Fruit fly (Drosophila melanogaster) whole organism, pupa: Measurements from ENCODE around the gene be.

ENCODE experiments used
- CG10348 ChIP-seq: fragments of 200-800 bp; sonication (Bioruptor generic); IDR thresholded peaks from 2 replicates; pipeline ENCODE4 v1.3.6; 2022; ENCODE audit warnings: missing biosample characterization, missing genetic modification characterization
- CG12605 ChIP-seq: fragments of 200-800 bp; sonication (Bioruptor generic); IDR thresholded peaks from 2 replicates; pipeline ENCODE4 v1.3.6; 2022; ENCODE audit warnings: missing biosample characterization, missing genetic modification characterization
- CG13204 ChIP-seq: fragments of 200-800 bp; sonication (Bioruptor generic); optimal IDR thresholded peaks from 2 replicates; lab custom pipeline; 2018; ENCODE audit warnings: missing biosample characterization, mild to moderate bottlenecking, missing genetic modification characterization, moderate library complexity
- CG14655 ChIP-seq: fragments of 200-800 bp; sonication (Bioruptor generic); optimal IDR thresholded peaks from 3 replicates; lab custom pipeline; 2017; ENCODE audit warnings: mild to moderate bottlenecking, missing biosample characterization, missing genetic modification reagents, missing genetic modification characterization
- CG15710 ChIP-seq: fragments of 200-800 bp; sonication (Bioruptor generic); optimal IDR thresholded peaks from 2 replicates; lab custom pipeline; 2018; ENCODE audit warnings: missing biosample characterization, mild to moderate bottlenecking, missing genetic modification characterization, moderate library complexity
- CG17806 ChIP-seq: fragments of 200-800 bp; sonication (Bioruptor generic); optimal IDR thresholded peaks from 2 replicates; lab custom pipeline; 2018; ENCODE audit warnings: missing biosample characterization, mild to moderate bottlenecking, missing genetic modification characterization, moderate library complexity
- CG32121 ChIP-seq: fragments of 200-800 bp; sonication (Bioruptor generic); IDR thresholded peaks from 2 replicates; pipeline ENCODE4 v1.3.6; 2022; ENCODE audit warnings: missing biosample characterization, missing genetic modification characterization
- CG34367 ChIP-seq: fragments of 200-800 bp; sonication (Bioruptor generic); optimal IDR thresholded peaks from 2 replicates; lab custom pipeline; 2018; ENCODE audit warnings: missing biosample characterization, mild to moderate bottlenecking, missing genetic modification characterization
- CG4496 ChIP-seq: fragments of 200-800 bp; sonication (Bioruptor generic); IDR thresholded peaks from 3 replicates; pipeline ENCODE4 v1.3.6; 2022; ENCODE audit warnings: missing biosample characterization, missing genetic modification characterization
- CG8159 ChIP-seq: fragments of 200-800 bp; sonication (Bioruptor generic); optimal IDR thresholded peaks from 3 replicates; lab custom pipeline; 2018; ENCODE audit warnings: missing biosample characterization, mild to moderate bottlenecking, missing genetic modification characterization, moderate library complexity
- CG8301 ChIP-seq: fragments of 200-800 bp; sonication (Bioruptor generic); optimal IDR thresholded peaks from 2 replicates; lab custom pipeline; 2018; ENCODE audit warnings: missing biosample characterization, mild to moderate bottlenecking, missing genetic modification characterization
- CG9948 ChIP-seq: fragments of 200-800 bp; sonication (Bioruptor generic); optimal IDR thresholded peaks from 2 replicates; lab custom pipeline; 2018; ENCODE audit warnings: missing biosample characterization, mild to moderate bottlenecking, missing genetic modification characterization, moderate library complexity
- D1 ChIP-seq: fragments of 200-800 bp; sonication (Bioruptor generic); optimal IDR thresholded peaks from 2 replicates; lab custom pipeline; 2018; ENCODE audit warnings: missing biosample characterization, mild to moderate bottlenecking, missing genetic modification characterization, moderate library complexity
- EcR ChIP-seq: fragments of 200-800 bp; sonication (Bioruptor generic); optimal IDR thresholded peaks from 3 replicates; lab custom pipeline; 2019; ENCODE audit warnings: missing biosample characterization, missing genetic modification characterization, mild to moderate bottlenecking, moderate library complexity, missing genetic modification reagents
- Ets98B ChIP-seq: fragments of 200-800 bp; sonication (Bioruptor generic); IDR thresholded peaks from 2 replicates; pipeline ENCODE4 v1.3.6; 2022; ENCODE audit warnings: missing biosample characterization, missing genetic modification characterization
- Pif1A ChIP-seq: fragments of 200-800 bp; sonication (Bioruptor generic); optimal IDR thresholded peaks from 3 replicates; lab custom pipeline; 2016; ENCODE audit warnings: missing biosample characterization, missing genetic modification characterization
- Pif1B ChIP-seq: fragments of 200-800 bp; sonication (Bioruptor generic); optimal IDR thresholded peaks from 3 replicates; lab custom pipeline; 2016; ENCODE audit warnings: missing biosample characterization, missing genetic modification characterization
- Snoo ChIP-seq: fragments of 200-800 bp; sonication (Bioruptor generic); optimal IDR thresholded peaks from 3 replicates; lab custom pipeline; 2017; ENCODE audit warnings: missing biosample characterization, mild to moderate bottlenecking, missing genetic modification characterization, inconsistent platforms
- fd96Ca ChIP-seq: fragments of 200-800 bp; sonication (Bioruptor generic); IDR thresholded peaks from 3 replicates; pipeline ENCODE4 v1.3.6; 2022; ENCODE audit warnings: missing biosample characterization, missing genetic modification characterization
- gl ChIP-seq: fragments of 200-800 bp; sonication (Bioruptor generic); optimal IDR thresholded peaks from 2 replicates; lab custom pipeline; 2018; ENCODE audit warnings: missing biosample characterization, mild to moderate bottlenecking, missing genetic modification characterization
- rn ChIP-seq: fragments of 200-800 bp; sonication (Bioruptor generic); IDR thresholded peaks from 2 replicates; pipeline ENCODE4 v1.3.6; 2022; ENCODE audit warnings: missing biosample characterization, missing genetic modification characterization

The be gene

DNA sequence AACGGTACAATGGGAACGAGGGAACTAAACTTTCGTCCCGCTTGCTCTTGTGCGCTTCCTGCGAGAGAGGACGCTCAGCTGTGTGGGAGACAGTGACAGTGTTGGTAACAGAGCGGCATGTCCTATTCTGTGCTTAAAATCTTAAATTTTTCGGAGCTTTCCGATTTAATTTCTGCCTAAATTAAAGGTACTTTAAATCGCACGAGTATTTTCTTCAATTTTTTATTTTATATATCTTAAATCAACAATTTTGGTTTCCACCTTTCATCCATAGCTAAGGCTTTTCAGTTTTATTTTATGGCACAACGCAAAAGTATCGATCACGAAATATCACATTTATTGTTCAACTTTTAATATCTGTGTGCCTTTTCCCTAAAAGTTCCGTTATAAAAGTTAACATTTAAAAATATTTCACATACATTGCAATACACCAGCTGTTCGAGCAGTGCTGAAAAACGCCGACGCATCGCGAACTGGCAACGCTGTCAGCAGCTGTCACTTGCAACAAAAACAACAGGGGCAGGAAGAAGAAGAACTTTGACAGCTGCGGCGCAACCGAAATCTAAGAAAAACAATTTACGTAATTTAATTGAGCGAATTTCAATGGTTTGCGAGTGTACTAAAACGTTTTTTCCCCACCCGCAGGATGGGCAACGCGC is 39.3 kb downstream of the be start, which contains the start of the genes hiw and ND-B18:
Gene hiw, minus strand, starts transcription at position 26 of the 659 bp plus-strand sequence.
Gene ND-B18, plus strand, starts transcription at position 330 of the 659 bp plus-strand sequence.
- TF ChIP-seq CG14655 (GFP tag; lab: Kevin White, UChicago) (no peak), CG4496 (peak; percentile 49)

DNA sequence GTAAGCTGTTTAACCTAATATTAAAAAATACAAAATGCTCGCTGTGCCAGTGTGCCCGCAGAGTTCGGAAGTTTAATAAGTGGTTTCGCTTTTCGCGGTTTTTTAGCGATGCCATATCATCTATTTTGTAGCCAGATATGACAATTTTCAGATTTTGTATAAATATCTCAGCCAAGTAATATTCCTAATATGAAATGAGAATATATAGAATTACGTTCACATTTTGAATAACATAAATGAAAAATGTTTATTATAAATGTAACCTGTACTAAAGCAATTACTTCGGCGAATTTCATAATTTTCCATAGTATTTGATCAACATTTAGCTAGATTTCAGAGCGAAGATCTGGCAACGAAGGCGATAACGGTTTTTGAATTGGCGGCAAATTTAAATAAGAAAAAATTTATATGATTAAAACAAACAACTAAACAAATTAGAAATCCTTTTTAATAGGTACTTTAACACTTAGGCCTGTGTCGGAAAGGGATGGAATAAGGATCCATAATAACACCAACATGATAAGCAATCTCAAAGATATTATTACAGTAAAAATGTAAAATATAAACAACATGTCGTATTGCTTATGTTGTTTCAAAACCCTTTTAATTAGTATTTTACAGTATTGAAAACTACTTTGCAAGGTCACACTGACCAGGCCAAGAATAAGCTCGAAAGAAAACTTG is 42.3 kb downstream of the be start, which contains the start of the genes opm and dob:
Gene opm, minus strand, starts transcription at position 59 of the 684 bp plus-strand sequence.
Gene dob, plus strand, starts transcription at position 634 of the 684 bp plus-strand sequence.
- TF ChIP-seq rn (no peak), CG9948 (peak; percentile 20), CG4496 (no peak), CG15710 (tag; lab: Kevin White, UChicago) (no peak), CG8159 (peak; percentile 13), CG10348 (GFP tag; lab: Robert Waterston, UW) (no peak)

DNA sequence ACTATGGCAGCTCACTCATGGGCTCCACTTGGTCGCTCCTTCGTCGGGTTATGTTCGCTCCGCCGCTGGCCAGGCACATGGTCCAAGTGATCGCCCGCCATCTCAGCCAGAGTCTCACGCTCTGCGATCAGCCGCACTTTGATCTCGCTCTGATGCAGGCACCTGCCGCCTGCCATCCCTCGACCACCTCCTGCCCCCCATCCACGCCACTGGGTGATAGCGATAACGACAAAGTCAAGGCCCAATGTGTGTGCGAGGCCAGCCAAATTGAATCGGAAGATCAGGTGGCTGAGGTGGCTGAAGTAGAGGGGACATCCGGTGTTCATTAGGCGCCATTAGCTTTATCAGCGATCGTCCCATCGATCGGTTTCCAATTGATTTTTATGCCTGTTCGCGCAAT is 44.3 kb downstream of the be start:
- TF ChIP-seq gl (tag; lab: Kevin White, UChicago): peak; percentile 21
- no peak for TF ChIP-seq rn
- TF ChIP-seq CG8301: no peak
- TF ChIP-seq CG13204 (GFP tag; lab: Kevin White, UChicago): peak; percentile 44
- TF ChIP-seq CG10348 (GFP tag; lab: Robert Waterston, UW): no peak

DNA sequence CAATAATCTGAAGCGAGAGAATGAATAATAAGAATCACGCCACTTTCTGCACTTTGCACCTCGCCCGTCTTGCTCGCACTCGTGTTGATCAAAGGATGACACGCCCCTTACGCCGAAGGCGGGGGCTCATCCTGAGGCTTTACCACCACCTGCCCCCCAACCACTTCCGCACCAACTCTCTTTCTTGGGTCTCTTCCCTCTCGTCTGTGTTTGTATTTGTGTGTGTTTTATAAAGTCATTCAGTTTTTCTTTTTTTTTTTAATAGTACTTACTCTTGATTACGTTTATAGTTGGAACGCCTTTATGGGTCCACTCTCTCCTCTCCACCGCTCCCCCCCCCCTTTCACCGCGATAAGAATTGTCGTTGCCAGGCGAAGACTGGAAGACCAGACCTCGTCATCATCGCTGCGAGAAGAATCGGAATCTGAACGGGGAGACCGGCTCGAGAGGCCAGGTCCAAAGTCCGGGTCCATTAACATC is 45.2 kb downstream of the be start:
- TF ChIP-seq CG15710 (tag; lab: Kevin White, UChicago) (peak; percentile 96), CG13204 (GFP tag; lab: Kevin White, UChicago) (peak; percentile 100), gl (tag; lab: Kevin White, UChicago) (peak; percentile 100), fd96Ca (GFP tag; lab: Robert Waterston, UW) (peak; percentile 90), CG34367 (tag; lab: Kevin White, UChicago) (peak; percentile 98), CG4496 (peak; percentile 95), CG9948 (peak; percentile 88), CG8301 (peak; percentile 89), CG12605 (GFP tag; lab: Robert Waterston, UW) (peak; percentile 94), Snoo (tag; lab: Kevin White, UChicago) (peak; percentile 59), CG14655 (GFP tag; lab: Kevin White, UChicago) (peak; percentile 96), CG17806 (tag; lab: Kevin White, UChicago) (peak; percentile 93), D1 (tag; lab: Kevin White, UChicago) (peak; percentile 44), Pif1A (peak; percentile 85), rn (peak; percentile 64; the same call in 1 of the 2 replicates), Pif1B (peak; percentile 90), Ets98B (GFP tag; lab: Robert Waterston, UW) (peak; percentile 90), EcR (GFP tag; lab: Kevin White, UChicago) (peak; percentile 77), CG10348 (GFP tag; lab: Robert Waterston, UW) (no peak), CG8159 (peak; percentile 93), CG32121 (GFP tag; lab: Robert Waterston, UW) (peak; percentile 83)

DNA sequence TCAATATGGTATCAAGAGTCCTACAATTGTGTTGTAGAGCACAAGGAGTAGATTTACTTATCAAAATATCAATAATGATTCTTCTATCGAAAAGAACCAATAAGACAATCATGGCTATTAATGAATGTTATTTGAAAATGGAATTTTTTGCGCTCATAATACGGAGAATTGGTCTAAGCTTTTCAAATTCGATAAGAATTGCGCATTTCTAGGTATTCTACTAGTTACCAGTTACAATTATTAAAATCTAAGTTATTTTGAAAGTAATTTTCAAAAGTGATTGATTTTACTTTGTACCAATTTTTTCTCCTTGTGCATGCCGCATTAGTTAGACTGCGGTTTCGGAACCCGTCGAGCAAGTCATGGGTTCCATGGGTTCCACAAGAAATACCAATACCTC is 45.9 kb downstream of the be start:
- TF ChIP-seq CG13204 (GFP tag; lab: Kevin White, UChicago) (no peak), CG12605 (GFP tag; lab: Robert Waterston, UW) (no peak), Snoo (tag; lab: Kevin White, UChicago) (no peak), rn (no peak), EcR (GFP tag; lab: Kevin White, UChicago) (no peak), Pif1A (no peak), CG9948 (no peak), CG4496 (no peak), CG14655 (GFP tag; lab: Kevin White, UChicago) (no peak), D1 (tag; lab: Kevin White, UChicago) (no peak), Ets98B (GFP tag; lab: Robert Waterston, UW) (no peak), fd96Ca (GFP tag; lab: Robert Waterston, UW) (no peak), CG8301 (no peak), CG15710 (tag; lab: Kevin White, UChicago) (no peak), CG34367 (tag; lab: Kevin White, UChicago) (no peak), Pif1B (no peak), gl (tag; lab: Kevin White, UChicago) (no peak), CG32121 (GFP tag; lab: Robert Waterston, UW) (no peak)

DNA sequence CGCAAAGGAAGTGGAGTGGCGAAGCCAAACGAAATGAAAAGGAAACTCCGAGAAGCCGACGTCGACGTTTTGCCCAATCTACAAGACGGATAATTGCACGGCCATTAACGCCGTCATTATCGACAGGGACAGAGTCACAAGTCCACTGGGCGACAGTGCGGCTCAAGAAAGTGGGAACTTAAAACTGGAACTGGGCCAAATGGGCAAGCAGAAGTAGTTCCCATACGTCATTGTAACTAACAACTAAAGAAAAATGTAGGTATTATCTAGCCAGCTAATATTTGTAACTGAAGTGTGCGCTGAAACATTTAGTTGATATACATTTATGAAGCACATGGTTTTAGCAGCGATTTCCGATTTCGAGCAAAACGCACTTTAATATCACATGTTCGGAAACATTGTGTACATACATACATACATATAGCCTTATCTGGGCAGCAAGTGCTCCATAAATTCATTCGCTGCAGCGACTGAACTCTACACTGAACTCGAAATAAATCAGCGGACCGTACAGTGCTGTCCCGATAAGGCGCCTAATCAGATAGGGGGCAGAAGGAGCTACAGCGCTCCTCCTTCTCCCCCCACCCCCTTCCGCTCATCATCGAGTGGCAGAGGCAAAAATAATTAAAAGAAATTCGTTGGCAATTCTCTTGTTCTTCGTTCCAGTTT is 46.7 kb downstream of the be start:
- TF ChIP-seq CG14655 (GFP tag; lab: Kevin White, UChicago): peak; percentile 11
- peak; percentile 43 for TF ChIP-seq Pif1A
- TF ChIP-seq gl (tag; lab: Kevin White, UChicago): peak; percentile 23
- peak; percentile 29; the same call in 1 of the 3 replicates for TF ChIP-seq fd96Ca (GFP tag; lab: Robert Waterston, UW)
- peak; percentile 29 for TF ChIP-seq CG15710 (tag; lab: Kevin White, UChicago)
- peak; percentile 37; the same call in 1 of the 2 replicates for TF ChIP-seq Ets98B (GFP tag; lab: Robert Waterston, UW)
- TF ChIP-seq CG17806 (tag; lab: Kevin White, UChicago): no peak
- no peak for TF ChIP-seq CG10348 (GFP tag; lab: Robert Waterston, UW)
- peak; percentile 12 for TF ChIP-seq CG34367 (tag; lab: Kevin White, UChicago)
- peak; percentile 15 for TF ChIP-seq Snoo (tag; lab: Kevin White, UChicago)
- TF ChIP-seq CG8301: peak; percentile 25
- peak; percentile 62 for TF ChIP-seq EcR (GFP tag; lab: Kevin White, UChicago)
- TF ChIP-seq CG4496: no peak
- TF ChIP-seq CG8159: peak; percentile 37
- no peak for TF ChIP-seq rn
